Worm (Caenorhabditis elegans) whole organism, early embryonic: ENCODE data around the gene C36C9.6.

Source experiments
- B0310.2 ChIP-seq: sonication (generic microtip); optimal IDR thresholded peaks from 2 replicates; lab custom pipeline; 2016; ENCODE audit warnings: mild to moderate bottlenecking, missing genetic modification characterization, missing compliant biosample characterization
- F13C5.2 ChIP-seq: sonication (generic microtip); optimal IDR thresholded peaks from 2 replicates; lab custom pipeline; 2017; ENCODE audit warnings: mild to moderate bottlenecking, missing genetic modification characterization, inconsistent platforms, missing compliant biosample characterization
- aly-1 ChIP-seq: sonication (generic microtip); optimal IDR thresholded peaks from 2 replicates; lab custom pipeline; 2016; ENCODE audit warnings: missing genetic modification characterization, missing compliant biosample characterization
- ama-1 ChIP-seq: fragments of 150-350 bp; optimal IDR thresholded peaks from 2 replicates; lab custom pipeline; 2014
- ceh-13 ChIP-seq: fragments of 200-800 bp; sonication (Bioruptor generic); optimal IDR thresholded peaks from 2 replicates; lab custom pipeline; 2018; ENCODE audit warnings: mild to moderate bottlenecking, missing genetic modification characterization, missing compliant biosample characterization
- ceh-36 ChIP-seq: sonication (generic microtip); optimal IDR thresholded peaks from 2 replicates; lab custom pipeline; 2016; ENCODE audit warnings: missing genetic modification characterization, inconsistent platforms, missing compliant biosample characterization
- ets-7 ChIP-seq: sonication (generic microtip); optimal IDR thresholded peaks from 2 replicates; lab custom pipeline; 2016; ENCODE audit warnings: missing genotype, missing genetic modification characterization, missing compliant biosample characterization
- flt-1 ChIP-seq: fragments of 200-800 bp; sonication (Bioruptor generic); IDR thresholded peaks from 2 replicates; pipeline ENCODE4 v1.3.6; 2022; ENCODE audit warnings: missing genetic modification characterization, missing compliant biosample characterization
- hmbx-1 ChIP-seq: sonication (generic microtip); optimal IDR thresholded peaks from 2 replicates; lab custom pipeline; 2016; ENCODE audit warnings: mild to moderate bottlenecking, missing genetic modification characterization, missing compliant biosample characterization
- hmg-4 ChIP-seq: fragments of 200-800 bp; sonication (Bioruptor generic); optimal IDR thresholded peaks from 2 replicates; lab custom pipeline; 2018; ENCODE audit warnings: mild to moderate bottlenecking, missing genetic modification characterization, missing compliant biosample characterization
- hnd-1 ChIP-seq: sonication (generic microtip); optimal IDR thresholded peaks from 2 replicates; lab custom pipeline; 2016; ENCODE audit warnings: missing genetic modification characterization, missing compliant biosample characterization
- pes-1 ChIP-seq: fragments of 200-800 bp; sonication (Bioruptor generic); IDR thresholded peaks from 2 replicates; pipeline ENCODE4 v1.3.6; 2022; ENCODE audit warnings: missing genetic modification reagents, missing genetic modification characterization, missing compliant biosample characterization
- scrt-1 ChIP-seq: fragments of 200-800 bp; sonication (Bioruptor generic); IDR thresholded peaks from 2 replicates; pipeline ENCODE4 v1.3.6; 2022; ENCODE audit warnings: missing genetic modification characterization, missing compliant biosample characterization
- sea-1 ChIP-seq: fragments of 200-800 bp; sonication (Bioruptor generic); conservative IDR thresholded peaks from 2 replicates; pipeline ENCODE4 v1.3.6; 2022; ENCODE audit warnings: missing genetic modification characterization, missing compliant biosample characterization
- tbx-11 ChIP-seq: fragments of 200-800 bp; sonication (Bioruptor generic); IDR thresholded peaks from 2 replicates; pipeline ENCODE4 v1.3.6; 2022; ENCODE audit warnings: missing genetic modification characterization, missing compliant biosample characterization
- tbx-37 ChIP-seq: fragments of 200-800 bp; sonication (Bioruptor generic); conservative IDR thresholded peaks from 2 replicates; pipeline ENCODE4 v1.3.6; 2022; ENCODE audit warnings: missing genetic modification reagents, missing genetic modification characterization, missing compliant biosample characterization
- tra-4 ChIP-seq: sonication (generic microtip); optimal IDR thresholded peaks from 2 replicates; lab custom pipeline; 2017; ENCODE audit warnings: missing genetic modification characterization, missing compliant biosample characterization

Gene C36C9.6

DNA sequence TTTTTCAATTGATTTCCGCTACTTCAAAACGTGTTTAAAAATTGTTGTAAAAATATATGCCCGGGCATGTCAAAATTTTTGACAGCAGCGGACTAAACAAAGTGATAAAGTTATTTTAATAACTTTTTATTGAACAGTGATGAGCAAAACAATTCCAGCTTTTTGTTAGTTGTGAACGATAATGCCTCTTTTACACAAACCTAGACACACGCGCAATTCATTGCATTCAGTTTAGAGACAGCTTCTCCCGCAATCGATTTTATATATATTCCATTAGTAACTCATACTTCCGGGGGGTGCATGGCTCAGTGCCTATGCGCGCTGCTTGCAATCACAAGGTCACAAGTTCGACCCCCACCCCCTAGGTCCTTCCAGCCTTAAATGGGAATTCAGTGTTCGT lies 36.6 kb downstream of the C36C9.6 start, which contains the start of gene ZK380.6:
Gene ZK380.6 (plus strand): TSS at position 301 of the 400 bp plus-strand sequence.
- TF ChIP-seq sea-1 (GFP tag; lab: Robert Waterston, UW) = no peak
- no peak for TF ChIP-seq flt-1 (GFP tag; lab: Robert Waterston, UW)

DNA sequence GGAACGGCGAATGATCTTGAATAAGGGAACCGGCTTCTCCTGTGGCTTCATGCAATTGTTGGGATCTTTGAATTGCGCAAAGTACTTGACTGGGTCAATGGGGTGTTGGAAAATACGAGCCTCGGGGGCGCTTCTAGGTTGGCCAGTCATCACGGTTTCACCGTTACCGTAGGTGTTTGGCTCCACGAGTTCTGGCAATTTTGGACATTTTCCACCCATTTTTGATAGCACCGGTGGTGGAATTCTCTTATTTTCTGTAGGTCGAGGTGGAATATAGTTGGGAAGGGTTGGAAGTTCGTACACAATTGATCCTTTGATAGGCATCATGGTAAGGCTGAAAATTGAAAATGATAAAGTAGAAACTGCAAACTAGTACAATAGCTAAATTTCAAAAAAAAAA lies 39.1 kb downstream of the C36C9.6 start, which contains the start of gene ZK380.4:
Gene ZK380.4 (minus strand): TSS at position 327 of the 400 bp plus-strand sequence.
- TF ChIP-seq hmbx-1 (tag; lab: Kevin White, UChicago) (no peak), pes-1 (GFP tag; lab: Robert Waterston, UW) (no peak), scrt-1 (GFP tag; lab: Robert Waterston, UW) (no peak), B0310.2 (no peak), sea-1 (GFP tag; lab: Robert Waterston, UW) (no peak), tra-4 (no peak), hmg-4 (GFP tag; lab: Kevin White, UChicago) (no peak), tbx-11 (GFP tag; lab: Robert Waterston, UW) (no peak), aly-1 (tag; lab: Kevin White, UChicago) (no peak), flt-1 (GFP tag; lab: Robert Waterston, UW) (no peak), tbx-37 (GFP tag; lab: Robert Waterston, UW) (no peak), F13C5.2 (tag; lab: Kevin White, UChicago) (no peak), ama-1 (lab: Kevin White, UChicago) (no peak), ets-7 (tag; lab: Kevin White, UChicago) (no peak), ceh-36 (tag; lab: Kevin White, UChicago) (no peak), ceh-13 (GFP tag; lab: Kevin White, UChicago) (no peak)

DNA sequence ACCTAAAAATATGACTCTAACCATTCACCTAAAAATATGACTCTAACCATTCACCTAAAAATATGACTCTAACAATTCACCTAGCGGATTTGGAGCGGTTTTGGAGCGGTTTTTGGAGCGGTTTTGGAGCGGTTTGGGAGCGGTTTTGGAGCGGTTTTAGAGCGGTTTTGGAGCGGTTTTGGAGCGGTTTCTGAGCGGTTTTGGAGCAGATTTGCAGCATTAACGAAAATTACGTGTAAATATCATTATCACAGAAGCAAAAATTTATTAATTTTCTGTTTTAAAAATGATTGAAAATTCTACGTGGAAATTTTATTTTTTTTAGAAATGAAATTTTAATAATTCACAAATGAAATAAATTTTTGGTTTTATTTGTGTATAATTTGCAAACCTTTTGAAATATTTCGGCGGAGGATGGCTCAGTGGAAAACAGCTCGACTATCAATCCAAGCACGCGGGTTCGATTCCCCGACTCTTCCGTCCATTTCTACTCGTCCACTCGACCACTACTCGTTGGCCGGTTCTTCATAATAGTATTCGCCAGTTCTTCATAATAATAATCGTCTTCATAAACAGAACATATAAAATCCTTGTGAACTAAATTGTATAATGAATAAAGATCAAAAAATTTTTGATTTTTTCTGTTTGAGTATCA lies 47.2 kb downstream of the C36C9.6 start:
- TF ChIP-seq pes-1 (GFP tag; lab: Robert Waterston, UW) = no peak
- TF ChIP-seq aly-1 (tag; lab: Kevin White, UChicago) = no peak
- TF ChIP-seq ama-1 (lab: Kevin White, UChicago) = no peak
- no peak for TF ChIP-seq hnd-1
- TF ChIP-seq scrt-1 (GFP tag; lab: Robert Waterston, UW) = no peak
- TF ChIP-seq flt-1 (GFP tag; lab: Robert Waterston, UW) = no peak
- TF ChIP-seq sea-1 (GFP tag; lab: Robert Waterston, UW) = no peak
- TF ChIP-seq hmbx-1 (tag; lab: Kevin White, UChicago) = no peak
- TF ChIP-seq ceh-13 (GFP tag; lab: Kevin White, UChicago) = no peak
- TF ChIP-seq tbx-37 (GFP tag; lab: Robert Waterston, UW) = no peak
- TF ChIP-seq tbx-11 (GFP tag; lab: Robert Waterston, UW) = no peak
- TF ChIP-seq tra-4 = no peak
- TF ChIP-seq ets-7 (tag; lab: Kevin White, UChicago) = no peak
- TF ChIP-seq hmg-4 (GFP tag; lab: Kevin White, UChicago) = no peak
- TF ChIP-seq F13C5.2 (tag; lab: Kevin White, UChicago) = no peak
